Worm (Caenorhabditis elegans) whole organism, L1 larva: ENCODE measurements around the gene R12B2.6.

Source experiments
- aly-2 ChIP-seq: fragments of 150-350 bp; optimal IDR thresholded peaks from 2 replicates; lab custom pipeline; 2014; ENCODE audit warnings: missing biosample characterization, missing genetic modification characterization
- ama-1 ChIP-seq: fragments of 150-350 bp; optimal IDR thresholded peaks from 2 replicates; lab custom pipeline; 2014
- blmp-1 ChIP-seq: fragments of 150-350 bp; optimal IDR thresholded peaks from 2 replicates; lab custom pipeline; 2014; ENCODE audit warnings: missing biosample characterization, missing genetic modification characterization
- ceh-82 ChIP-seq, 3 experiments: fragments of 150-350 bp in 1 of 3; sonication (generic microtip) in 2 of 3; optimal IDR thresholded peaks; 2 replicates each; lab custom pipeline; 2014 to 2017; ENCODE audit warnings: missing biosample characterization in 3 of 3, missing genetic modification characterization in 3 of 3
- ces-1 ChIP-seq: fragments of 150-350 bp; optimal IDR thresholded peaks from 2 replicates; lab custom pipeline; 2014; ENCODE audit warnings: missing biosample characterization, missing genetic modification reagents, missing genetic modification characterization
- dpl-1 ChIP-seq, 3 experiments: fragments of 150-350 bp in 2 of 3; sonication (generic microtip) in 1 of 3; optimal IDR thresholded peaks; 2 replicates each; lab custom pipeline; 2014 to 2017; ENCODE audit warnings: missing biosample characterization in 3 of 3, missing genetic modification characterization in 3 of 3, missing genetic modification reagents in 3 of 3
- efl-1 ChIP-seq, 4 experiments: fragments of 150-350 bp; optimal IDR thresholded peaks in 3 of 4; peaks in 1 of 4; 1 replicate in 1 of 4; 2 replicates in 3 of 4; lab custom pipeline; 2014; ENCODE audit warnings: missing biosample characterization in 2 of 4, missing genetic modification characterization in 2 of 4, missing genetic modification reagents in 2 of 4
- efl-3 ChIP-seq: fragments of 200-800 bp; sonication (Bioruptor generic); optimal IDR thresholded peaks from 2 replicates; lab custom pipeline; 2018; ENCODE audit warnings: mild to moderate bottlenecking, missing genetic modification characterization, missing compliant biosample characterization
- elt-2 ChIP-seq: sonication (generic microtip); optimal IDR thresholded peaks from 2 replicates; lab custom pipeline; 2016; ENCODE audit warnings: missing genetic modification characterization, mild to moderate bottlenecking, inconsistent platforms, missing compliant biosample characterization, missing genetic modification reagents
- elt-3 ChIP-seq, 6 experiments: fragments of 150-350 bp in 1 of 6; sonication (generic microtip); optimal IDR thresholded peaks; 2 replicates each; lab custom pipeline; 2017 to 2018; ENCODE audit warnings: missing biosample characterization in 6 of 6, missing genetic modification characterization in 6 of 6, inconsistent platforms in 1 of 6
- fkh-4 ChIP-seq: sonication (generic microtip); optimal IDR thresholded peaks from 2 replicates; lab custom pipeline; 2016; ENCODE audit warnings: missing compliant biosample characterization, missing genetic modification characterization, borderline replicate concordance
- grh-1 ChIP-seq: fragments of 200-800 bp; sonication (Bioruptor generic); IDR thresholded peaks from 2 replicates; pipeline ENCODE4 v1.3.6; 2022; ENCODE audit warnings: missing genetic modification reagents, missing genetic modification characterization, missing compliant biosample characterization
- hpl-2 ChIP-seq: fragments of 150-350 bp; optimal IDR thresholded peaks from 2 replicates; lab custom pipeline; 2014; ENCODE audit warnings: missing biosample characterization, missing genetic modification reagents, missing genetic modification characterization
- irx-1 ChIP-seq: sonication (generic microtip); optimal IDR thresholded peaks from 2 replicates; lab custom pipeline; 2016; ENCODE audit warnings: missing genetic modification characterization, missing compliant biosample characterization
- jun-1 ChIP-seq: fragments of 150-350 bp; optimal IDR thresholded peaks from 2 replicates; lab custom pipeline; 2014; ENCODE audit warnings: missing biosample characterization, missing genetic modification reagents, missing genetic modification characterization
- lin-14 ChIP-seq: fragments of 200-800 bp; sonication (Bioruptor generic); optimal IDR thresholded peaks from 2 replicates; lab custom pipeline; 2018; ENCODE audit warnings: mild to moderate bottlenecking, missing genetic modification characterization, moderate library complexity, missing compliant biosample characterization
- lin-35 ChIP-seq, 2 experiments: fragments of 150-350 bp; optimal IDR thresholded peaks; 2 replicates each; lab custom pipeline; 2014; ENCODE audit warnings: missing biosample characterization in 2 of 2, missing genetic modification characterization in 2 of 2, missing genetic modification reagents in 2 of 2
- lsy-2 ChIP-seq, 2 experiments: fragments of 150-350 bp; optimal IDR thresholded peaks; 2 replicates each; lab custom pipeline; 2014; ENCODE audit warnings: missing biosample characterization in 2 of 2, missing genetic modification characterization in 2 of 2
- mab-9 ChIP-seq: fragments of 200-800 bp; sonication (Bioruptor generic); IDR thresholded peaks from 2 replicates; pipeline ENCODE4 v1.3.6; 2022; ENCODE audit warnings: missing genetic modification reagents, missing genetic modification characterization, missing compliant biosample characterization
- mdl-1 ChIP-seq, 2 experiments: fragments of 150-350 bp; optimal IDR thresholded peaks; 2 replicates each; lab custom pipeline; 2014 to 2017; ENCODE audit warnings: missing biosample characterization in 2 of 2, missing genetic modification characterization in 2 of 2, inconsistent platforms in 1 of 2
- mep-1 ChIP-seq: fragments of 150-350 bp; optimal IDR thresholded peaks from 2 replicates; lab custom pipeline; 2014; ENCODE audit warnings: missing biosample characterization, missing genetic modification characterization
- nhr-19 ChIP-seq: fragments of 200-800 bp; sonication (Bioruptor generic); conservative IDR thresholded peaks from 2 replicates; pipeline ENCODE4 v1.3.6; 2022; ENCODE audit warnings: missing genetic modification characterization, missing compliant biosample characterization
- nhr-20 ChIP-seq: sonication (generic microtip); optimal IDR thresholded peaks from 2 replicates; lab custom pipeline; 2016; ENCODE audit warnings: mild to moderate bottlenecking, missing genetic modification characterization, missing compliant biosample characterization
- nhr-47 ChIP-seq: sonication (generic microtip); optimal IDR thresholded peaks from 2 replicates; lab custom pipeline; 2016; ENCODE audit warnings: mild to moderate bottlenecking, missing genetic modification characterization, moderate library complexity, missing compliant biosample characterization
- nhr-71 ChIP-seq: sonication (generic microtip); optimal IDR thresholded peaks from 2 replicates; lab custom pipeline; 2016; ENCODE audit warnings: mild to moderate bottlenecking, missing genetic modification characterization, moderate library complexity, missing compliant biosample characterization
- nhr-85 ChIP-seq: sonication (generic microtip); peaks from one replicate; lab custom pipeline; 2016; ENCODE audit warnings: missing genetic modification characterization, inconsistent platforms, missing compliant biosample characterization
- nhr-90 ChIP-seq: sonication (generic microtip); optimal IDR thresholded peaks from 2 replicates; lab custom pipeline; 2016; ENCODE audit warnings: mild to moderate bottlenecking, missing genetic modification characterization, missing compliant biosample characterization; ENCODE audit not compliant: poor library complexity
- pag-3 ChIP-seq: sonication (generic microtip); optimal IDR thresholded peaks from 2 replicates; lab custom pipeline; 2017; ENCODE audit warnings: missing genetic modification characterization, mild to moderate bottlenecking, missing compliant biosample characterization, antibody characterized with exemption, borderline replicate concordance; ENCODE audit not compliant: insufficient read depth
- pqm-1 ChIP-seq: sonication (generic microtip); optimal IDR thresholded peaks from 3 replicates; lab custom pipeline; 2017; ENCODE audit warnings: missing biosample characterization, missing genetic modification characterization
- rnt-1 ChIP-seq: sonication (generic microtip); optimal IDR thresholded peaks from 2 replicates; lab custom pipeline; 2016; ENCODE audit warnings: mild to moderate bottlenecking, missing genetic modification characterization, moderate library complexity, missing compliant biosample characterization
- skn-1 ChIP-seq: fragments of 150-350 bp; optimal IDR thresholded peaks from 2 replicates; lab custom pipeline; 2014; ENCODE audit warnings: missing biosample characterization, missing genetic modification characterization
- snpc-4 ChIP-seq: fragments of 150-350 bp; optimal IDR thresholded peaks from 2 replicates; lab custom pipeline; 2014; ENCODE audit warnings: missing biosample characterization, missing genetic modification characterization
- snu-23 ChIP-seq: sonication (generic microtip); optimal IDR thresholded peaks from 2 replicates; lab custom pipeline; 2016; ENCODE audit warnings: missing genetic modification characterization, missing compliant biosample characterization
- sptf-1 ChIP-seq: fragments of 150-350 bp; optimal IDR thresholded peaks from 2 replicates; lab custom pipeline; 2014; ENCODE audit warnings: missing biosample characterization, missing genetic modification characterization
- swsn-7 ChIP-seq: sonication (generic microtip); optimal IDR thresholded peaks from 2 replicates; lab custom pipeline; 2016; ENCODE audit warnings: missing genetic modification characterization, missing compliant biosample characterization
- tbx-2 ChIP-seq: sonication (generic microtip); optimal IDR thresholded peaks from 2 replicates; lab custom pipeline; 2016; ENCODE audit warnings: missing genetic modification characterization, missing compliant biosample characterization
- unc-98 ChIP-seq: fragments of 200-800 bp; sonication (Bioruptor generic); IDR thresholded peaks from 2 replicates; pipeline ENCODE4 v1.3.6; 2022; ENCODE audit warnings: missing genetic modification characterization, missing compliant biosample characterization
- vab-15 ChIP-seq: sonication (generic microtip); optimal IDR thresholded peaks from 2 replicates; lab custom pipeline; 2017; ENCODE audit warnings: missing genotype, mild to moderate bottlenecking, missing genetic modification characterization, missing compliant biosample characterization
- zag-1 ChIP-seq: fragments of 150-350 bp; optimal IDR thresholded peaks from 2 replicates; lab custom pipeline; 2014; ENCODE audit warnings: missing biosample characterization, missing genetic modification characterization

R12B2.6 gene

DNA sequence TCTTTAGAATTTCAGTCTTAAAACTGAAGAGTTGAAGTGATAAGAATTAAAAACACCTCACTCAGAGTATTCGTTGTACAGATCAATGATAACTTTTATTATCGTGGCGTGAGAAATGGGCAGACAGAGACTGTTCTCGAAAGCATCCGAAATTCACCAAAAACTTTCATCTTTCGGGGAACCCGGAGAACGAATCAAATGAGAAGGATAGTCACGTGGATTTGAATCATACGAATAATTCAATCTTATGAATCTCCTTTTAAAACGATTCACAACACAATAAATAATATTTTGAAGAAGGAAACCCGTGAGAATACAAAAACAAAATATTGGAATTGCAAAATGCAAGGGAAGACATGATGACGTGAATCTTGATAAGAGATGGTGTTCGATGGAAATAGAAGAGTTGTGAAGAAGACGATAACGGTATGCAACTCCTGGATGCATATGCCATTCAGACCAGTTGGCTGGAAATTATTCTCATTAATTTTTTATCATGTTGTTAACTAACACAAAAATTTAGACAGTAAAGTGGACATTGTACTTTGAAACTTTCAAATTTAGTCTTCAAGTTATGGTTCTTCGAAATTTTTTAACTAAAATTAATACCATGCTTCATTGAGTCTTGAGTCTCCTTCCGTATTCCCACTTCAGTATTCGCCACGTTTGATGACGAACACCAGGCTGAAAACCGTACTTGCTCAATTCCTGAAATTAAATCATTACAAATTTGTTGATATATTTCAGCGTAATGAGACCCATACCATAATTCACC, 43.1 kb upstream of the R12B2.6 start (continued):
- peak; percentile 65 for TF ChIP-seq snu-23 (GFP tag; lab: Kevin White, UChicago)
- TF ChIP-seq efl-3: no peak
- peak; percentile 21 for TF ChIP-seq mep-1 (tag; lab: Kevin White, UChicago)
- no peak for TF ChIP-seq vab-15 (tag; lab: Kevin White, UChicago)
- no peak for TF ChIP-seq aly-2 (tag; lab: Kevin White, UChicago)
- TF ChIP-seq irx-1 (tag; lab: Kevin White, UChicago): no peak
- peak in 1 of 2 experiments; percentile 62 for TF ChIP-seq lin-35 (GFP tag; optimal IDR thresholded peaks at IDR 0.05; lab: Kevin White, UChicago)
- peak; percentile 38 for TF ChIP-seq elt-2 (tag; lab: Kevin White, UChicago)
- no peak for TF ChIP-seq ces-1 (GFP tag; lab: Kevin White, UChicago)
- no peak for TF ChIP-seq skn-1
- TF ChIP-seq nhr-90: peak; percentile 58
- peak; percentile 38 for TF ChIP-seq nhr-85
- TF ChIP-seq pag-3: no peak
- TF ChIP-seq lin-14 (GFP tag; lab: Kevin White, UChicago): peak; percentile 31
- peak; percentile 26; the same call in 1 of the 2 replicates for TF ChIP-seq grh-1 (GFP tag; lab: Robert Waterston, UW)
- no peak for TF ChIP-seq zag-1

ce11 chrIII:5876140-5876675, 42.3 kb upstream of the R12B2.6 start, which contains the start of gene aldo-2:
TSS of gene aldo-2 (minus strand) at chrIII:5876625.
- TF ChIP-seq swsn-7 (no peak), ces-1 (GFP tag; lab: Kevin White, UChicago) (no peak), lsy-2 (tag; optimal IDR thresholded peaks at IDR 0.05; lab: Kevin White, UChicago) (peak in 1 of 2 experiments; percentile 36), tbx-2 (tag; lab: Kevin White, UChicago) (peak; percentile 22), nhr-90 (peak; percentile 54), nhr-85 (peak; percentile 84), jun-1 (tag; lab: Kevin White, UChicago) (no peak), sptf-1 (no peak), dpl-1 (GFP tag; optimal IDR thresholded peaks at IDR 0.05; lab: Kevin White, UChicago) (peak in 2 of 3 experiments; percentile 22 to 33), lin-14 (GFP tag; lab: Kevin White, UChicago) (peak; percentile 76), grh-1 (GFP tag; lab: Robert Waterston, UW) (0 out of 2 replicates have a peak, but pooled peaks have one; percentile 5), ceh-82 (tag; optimal IDR thresholded peaks at IDR 0.05; lab: Kevin White, UChicago) (peak in 1 of 3 experiments; percentile 4), ama-1 (lab: Kevin White, UChicago) (peak; percentile 56), unc-98 (GFP tag; lab: Robert Waterston, UW) (no peak), mab-9 (GFP tag; lab: Robert Waterston, UW) (no peak), fkh-4 (tag; lab: Kevin White, UChicago) (no peak), vab-15 (tag; lab: Kevin White, UChicago) (no peak), elt-3 (tag; optimal IDR thresholded peaks at IDR 0.05; lab: Kevin White, UChicago) (peak in 1 of 6 experiments; percentile 30), snpc-4 (tag; lab: Kevin White, UChicago) (no peak), nhr-47 (peak; percentile 15), pqm-1 (no peak), blmp-1 (tag; lab: Kevin White, UChicago) (peak; percentile 64), nhr-20 (tag; lab: Kevin White, UChicago) (peak; percentile 31), lin-35 (GFP tag; optimal IDR thresholded peaks at IDR 0.05; lab: Kevin White, UChicago) (peak; percentile 24 to 60), mdl-1 (tag; optimal IDR thresholded peaks at IDR 0.05; lab: Kevin White, UChicago) (peak in 1 of 2 experiments; percentile 40), hpl-2 (GFP tag; lab: Kevin White, UChicago) (no peak), mep-1 (tag; lab: Kevin White, UChicago) (peak; percentile 14), rnt-1 (tag; lab: Kevin White, UChicago) (no peak), nhr-19 (GFP tag; lab: Robert Waterston, UW) (peak; percentile 6; the same call in 1 of the 2 replicates), efl-1 (optimal IDR thresholded peaks at IDR 0.05; lab: Kevin White, UChicago) (peak; percentile 22 to 30), efl-1 (GFP tag; optimal IDR thresholded peaks at IDR 0.05 in 1 of 2; lab: Kevin White, UChicago) (peak in 1 of 2 experiments; percentile 92), snu-23 (GFP tag; lab: Kevin White, UChicago) (peak; percentile 57), nhr-71 (peak; percentile 11)
